Worm (Caenorhabditis elegans): Measurements from ENCODE around the gene K11H3.2.
A peak's percentile ranks its signal among the peaks of the same experiment; 100 is the strongest.

DNA sequence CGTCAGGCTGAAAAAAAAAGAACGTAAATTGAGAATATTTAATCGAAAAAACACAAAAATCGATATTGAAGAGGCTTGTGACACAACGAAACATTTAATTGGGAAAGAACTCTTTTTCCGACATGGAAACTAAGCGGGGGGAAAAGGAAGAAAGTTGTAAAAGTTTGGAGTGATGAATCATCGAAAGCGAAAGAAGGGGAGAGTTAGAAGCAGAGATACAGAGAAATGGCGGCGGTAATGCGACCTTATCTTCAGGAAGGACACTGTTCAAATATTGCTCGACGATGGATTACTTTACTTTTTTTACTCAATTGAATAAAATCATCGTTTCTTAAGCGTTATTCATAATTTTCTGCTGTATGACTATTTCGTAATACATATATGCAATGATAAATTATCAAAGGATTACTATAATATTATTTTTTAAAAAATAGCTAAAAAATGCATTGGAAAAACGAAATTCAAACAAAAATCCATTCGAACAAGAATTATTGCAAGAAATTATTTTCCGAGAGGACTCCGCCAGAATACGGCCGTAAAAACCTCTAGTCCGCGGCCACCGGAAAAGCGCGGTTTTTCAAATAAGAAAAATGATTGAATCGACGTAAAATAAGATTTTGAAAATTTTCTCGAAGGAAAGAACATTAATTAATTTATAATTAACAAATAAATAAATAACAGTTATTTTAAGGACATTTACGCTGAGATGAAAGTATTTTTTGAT is 21.7 kb downstream of the K11H3.2 start, which contains the start of gene dhhc-4:
- TF ChIP-seq pes-1 (GFP tag; IDR thresholded peaks at IDR 0.05) (peak; percentile 79), flt-1 (GFP tag; IDR thresholded peaks at IDR 0.05) (no peak), sea-1 (GFP tag; conservative IDR thresholded peaks at IDR 0.05) (no peak), ceh-13 (GFP tag; optimal IDR thresholded peaks at IDR 0.05) (peak; percentile 1), hnd-1 (tag; optimal IDR thresholded peaks at IDR 0.05) (no peak), ceh-36 (tag; optimal IDR thresholded peaks at IDR 0.05) (no peak), aly-1 (tag; optimal IDR thresholded peaks at IDR 0.05) (no peak)

All from whole organism, early embryonic.